Fruit fly (Drosophila melanogaster): ENCODE measurements around the gene CG14711.

Gene CG14711

dm6 chr3R:11673955-11674663, 51.0 kb downstream of the CG14711 start, which contains the start of gene CG14715 (continued):
- TF ChIP-seq CG11695 (GFP tag; IDR thresholded peaks at IDR 0.05) (0 out of 3 replicates have a peak, but pooled peaks have one; percentile 15), gcm (GFP tag; optimal IDR thresholded peaks at IDR 0.05) (peak; percentile 23), CG5953 (GFP tag; IDR thresholded peaks at IDR 0.05) (no peak), CG32767 (GFP tag; IDR thresholded peaks at IDR 0.05) (no peak), CG15011 (GFP tag; optimal IDR thresholded peaks at IDR 0.05) (no peak), Ets65A (GFP tag) (peak; percentile 85), CG17361 (GFP tag; IDR thresholded peaks at IDR 0.05) (peak; percentile 60; the same call in 2 of the 3 replicates), CG18262 (tag; optimal IDR thresholded peaks at IDR 0.05) (peak; percentile 31), Xbp1 (GFP tag; optimal IDR thresholded peaks at IDR 0.05) (peak; percentile 67), CG12659 (GFP tag; optimal IDR thresholded peaks at IDR 0.05) (peak; percentile 57), CG18764 (GFP tag; optimal IDR thresholded peaks at IDR 0.05) (peak; percentile 8), sqz (GFP tag; optimal IDR thresholded peaks at IDR 0.05) (no peak), ind (GFP tag; optimal IDR thresholded peaks at IDR 0.05) (peak; percentile 44), CG11398 (GFP tag; optimal IDR thresholded peaks at IDR 0.05) (no peak), Deaf1 (tag; optimal IDR thresholded peaks at IDR 0.05) (no peak), CG3065 (GFP tag; optimal IDR thresholded peaks at IDR 0.05) (no peak), CG11723 (GFP tag; optimal IDR thresholded peaks at IDR 0.05) (no peak), Blimp-1 (GFP tag; optimal IDR thresholded peaks at IDR 0.05) (peak; percentile 37), HLH3B (GFP tag; IDR thresholded peaks at IDR 0.05) (no peak), chinmo (GFP tag; IDR thresholded peaks at IDR 0.05; ENCODE audit: partially characterized antibody) (no peak), jumu (GFP tag; optimal IDR thresholded peaks at IDR 0.05) (peak; percentile 45), oc (tag; optimal IDR thresholded peaks at IDR 0.05) (no peak), ase (GFP tag; IDR thresholded peaks at IDR 0.05) (no peak), CG6689 (GFP tag; IDR thresholded peaks at IDR 0.05) (peak; percentile 70), Lhr (GFP tag; optimal IDR thresholded peaks at IDR 0.05) (peak; percentile 89), ato (GFP tag; IDR thresholded peaks at IDR 0.05; ENCODE audit: partially characterized antibody) (no peak), sd (tag; optimal IDR thresholded peaks at IDR 0.05) (no peak), vvl (GFP tag; IDR thresholded peaks at IDR 0.05) (peak; percentile 70), shn (GFP tag; optimal IDR thresholded peaks at IDR 0.05) (peak; percentile 48), NK7.1 (GFP tag; optimal IDR thresholded peaks at IDR 0.05) (no peak), Mrtf (GFP tag; IDR thresholded peaks at IDR 0.05) (no peak), CG12219 (GFP tag; optimal IDR thresholded peaks at IDR 0.05) (no peak), luna (GFP tag; optimal IDR thresholded peaks at IDR 0.05) (no peak), emc (GFP tag; optimal IDR thresholded peaks at IDR 0.05) (no peak), CG13123 (GFP tag; optimal IDR thresholded peaks at IDR 0.05) (no peak), CG9727 (GFP tag; optimal IDR thresholded peaks at IDR 0.05) (peak; percentile 30), NFAT (GFP tag; IDR thresholded peaks at IDR 0.05) (no peak), CG33213 (GFP tag; optimal IDR thresholded peaks at IDR 0.05) (peak; percentile 64), dpn (GFP tag; optimal IDR thresholded peaks at IDR 0.05) (peak; percentile 42 to 52), maf-S (GFP tag; optimal IDR thresholded peaks at IDR 0.05) (no peak), CG3281 (GFP tag; optimal IDR thresholded peaks at IDR 0.05) (no peak), slou (GFP tag; optimal IDR thresholded peaks at IDR 0.05) (no peak), Bdp1 (GFP tag; optimal IDR thresholded peaks at IDR 0.05) (no peak), repo (GFP tag; optimal IDR thresholded peaks at IDR 0.05) (no peak), unpg (GFP tag; optimal IDR thresholded peaks at IDR 0.05) (peak; percentile 42), CG34376 (GFP tag; optimal IDR thresholded peaks at IDR 0.05) (no peak), fru (optimal IDR thresholded peaks at IDR 0.05) (no peak), nerfin-2 (GFP tag; IDR thresholded peaks at IDR 0.05; ENCODE audit: partially characterized antibody) (no peak), CG14710 (tag; optimal IDR thresholded peaks at IDR 0.05) (peak; percentile 86), cwo (GFP tag; optimal IDR thresholded peaks at IDR 0.05) (no peak), Drgx (GFP tag; IDR thresholded peaks at IDR 0.05) (no peak)

Data from whole organism, embryonic.